Fruit fly (Drosophila melanogaster) whole organism, embryonic: Measurements from ENCODE around the gene CG13384.

Experiments used
- Atf-2 ChIP-seq: fragments of 200-800 bp; sonication (Bioruptor generic); optimal IDR thresholded peaks from 2 replicates; lab custom pipeline; 2016; ENCODE audit warnings: missing biosample characterization, missing genetic modification characterization
- Blimp-1 ChIP-seq: fragments of 200-800 bp; sonication (Bioruptor generic); optimal IDR thresholded peaks from 3 replicates; lab custom pipeline; 2018; ENCODE audit warnings: missing biosample characterization, missing genetic modification characterization, mild to moderate bottlenecking, moderate library complexity, missing genetic modification reagents
- CG10321 ChIP-seq: fragments of 200-800 bp; sonication (Bioruptor generic); IDR thresholded peaks from 2 replicates; pipeline ENCODE4 v1.3.6; 2022; ENCODE audit warnings: missing biosample characterization, missing genetic modification characterization
- CG10431 ChIP-seq: fragments of 200-800 bp; sonication (Bioruptor generic); optimal IDR thresholded peaks from 3 replicates; lab custom pipeline; 2018; ENCODE audit warnings: missing biosample characterization, mild to moderate bottlenecking, missing genetic modification characterization
- CG10543 ChIP-seq: fragments of 200-800 bp; sonication (Bioruptor generic); optimal IDR thresholded peaks from 3 replicates; lab custom pipeline; 2017; ENCODE audit warnings: missing biosample characterization, mild to moderate bottlenecking, missing genetic modification characterization, moderate library complexity
- CG12155 ChIP-seq: fragments of 200-800 bp; sonication (Bioruptor generic); optimal IDR thresholded peaks from 3 replicates; lab custom pipeline; 2016; ENCODE audit warnings: missing biosample characterization, missing genetic modification characterization
- CG13624 ChIP-seq: fragments of 200-800 bp; sonication (Bioruptor generic); optimal IDR thresholded peaks from 2 replicates; lab custom pipeline; 2016; ENCODE audit warnings: missing biosample characterization, missing genetic modification characterization
- CG16815 ChIP-seq: fragments of 200-800 bp; sonication (Bioruptor generic); optimal IDR thresholded peaks from 3 replicates; lab custom pipeline; 2017; ENCODE audit warnings: missing biosample characterization, mild to moderate bottlenecking, missing genetic modification characterization
- CG18262 ChIP-seq: fragments of 200-800 bp; optimal IDR thresholded peaks from 3 replicates; lab custom pipeline; 2019; ENCODE audit warnings: missing biosample characterization, mild to moderate bottlenecking, missing genetic modification characterization, moderate library complexity
- CG4424 ChIP-seq: fragments of 200-800 bp; sonication (Bioruptor generic); optimal IDR thresholded peaks from 3 replicates; lab custom pipeline; 2016; ENCODE audit warnings: missing biosample characterization, missing genetic modification characterization
- CG4617 ChIP-seq: fragments of 200-800 bp; sonication (Bioruptor generic); optimal IDR thresholded peaks from 3 replicates; lab custom pipeline; 2016; ENCODE audit warnings: missing biosample characterization, missing genetic modification characterization, borderline replicate concordance
- CG4730 ChIP-seq: fragments of 200-800 bp; sonication (Bioruptor generic); IDR thresholded peaks from 2 replicates; pipeline ENCODE4 v1.3.6; 2022; ENCODE audit warnings: missing biosample characterization, missing genetic modification characterization
- CG7556 ChIP-seq: fragments of 200-800 bp; sonication (Bioruptor generic); optimal IDR thresholded peaks from 2 replicates; lab custom pipeline; 2017; ENCODE audit warnings: missing biosample characterization, mild to moderate bottlenecking, missing genetic modification characterization
- CG7928 ChIP-seq: fragments of 200-800 bp; sonication (Bioruptor generic); optimal IDR thresholded peaks from 2 replicates; lab custom pipeline; 2017; ENCODE audit warnings: missing biosample characterization, mild to moderate bottlenecking, missing genetic modification characterization
- CG8290 ChIP-seq, 3 experiments: fragments of 200-800 bp; sonication (Bioruptor generic); optimal IDR thresholded peaks; 2 replicates each; lab custom pipeline; 2016 to 2019; ENCODE audit warnings: missing biosample characterization in 3 of 3, missing genetic modification characterization in 3 of 3, mild to moderate bottlenecking in 2 of 3, moderate library complexity in 1 of 3
- Camta ChIP-seq: fragments of 200-800 bp; sonication (Bioruptor generic); optimal IDR thresholded peaks from 2 replicates; lab custom pipeline; 2016; ENCODE audit warnings: missing biosample characterization, missing genetic modification characterization
- HLHmδ ChIP-seq: fragments of 200-800 bp; sonication (Bioruptor generic); optimal IDR thresholded peaks from 2 replicates; lab custom pipeline; 2018; ENCODE audit warnings: missing biosample characterization, mild to moderate bottlenecking, missing genetic modification characterization, moderate library complexity
- Nf-YC ChIP-seq: fragments of 200-800 bp; optimal IDR thresholded peaks from 3 replicates; lab custom pipeline; 2019; ENCODE audit warnings: missing biosample characterization, mild to moderate bottlenecking, missing genetic modification characterization, moderate library complexity
- NfI ChIP-seq: fragments of 200-800 bp; sonication (Bioruptor generic); optimal IDR thresholded peaks from 3 replicates; lab custom pipeline; 2018; ENCODE audit warnings: missing biosample characterization, mild to moderate bottlenecking, missing genetic modification characterization, moderate library complexity
- Scr ChIP-seq: fragments of 200-800 bp; sonication (Bioruptor generic); IDR thresholded peaks from 2 replicates; pipeline ENCODE4 v1.3.6; 2022; ENCODE audit warnings: missing biosample characterization, missing genetic modification characterization; ENCODE audit not compliant: partially characterized antibody
- Sox102F ChIP-seq: fragments of 200-800 bp; sonication (Bioruptor generic); optimal IDR thresholded peaks from 2 replicates; lab custom pipeline; 2018; ENCODE audit warnings: missing biosample characterization, mild to moderate bottlenecking, missing genetic modification characterization, moderate library complexity
- TFAM ChIP-seq: fragments of 200-800 bp; sonication (Bioruptor generic); optimal IDR thresholded peaks from 2 replicates; lab custom pipeline; 2017; ENCODE audit warnings: missing biosample characterization, missing genetic modification characterization, inconsistent platforms
- YL-1 ChIP-seq: fragments of 200-800 bp; sonication (Bioruptor generic); optimal IDR thresholded peaks from 3 replicates; lab custom pipeline; 2017; ENCODE audit warnings: missing biosample characterization, mild to moderate bottlenecking, missing genetic modification characterization
- ab ChIP-seq: fragments of 200-800 bp; sonication (Bioruptor generic); optimal IDR thresholded peaks from 2 replicates; lab custom pipeline; 2016; ENCODE audit warnings: missing biosample characterization, missing genetic modification characterization
- ara ChIP-seq: fragments of 200-800 bp; sonication (Bioruptor generic); IDR thresholded peaks from 2 replicates; pipeline ENCODE4 v1.3.6; 2022; ENCODE audit warnings: missing biosample characterization, missing genetic modification characterization
- bbx ChIP-seq: fragments of 200-800 bp; sonication (Bioruptor generic); IDR thresholded peaks from 2 replicates; pipeline ENCODE4 v1.3.6; 2022; ENCODE audit warnings: missing biosample characterization, missing genetic modification characterization; ENCODE audit not compliant: partially characterized antibody
- cas ChIP-seq: fragments of 200-800 bp; sonication (Bioruptor generic); IDR thresholded peaks from 2 replicates; pipeline ENCODE4 v1.3.6; 2022; ENCODE audit warnings: missing biosample characterization, missing genetic modification characterization
- cg ChIP-seq: fragments of 200-800 bp; sonication (Bioruptor generic); optimal IDR thresholded peaks from 3 replicates; lab custom pipeline; 2019; ENCODE audit warnings: missing biosample characterization, mild to moderate bottlenecking, missing genetic modification characterization, moderate library complexity
- dimm ChIP-seq: fragments of 200-800 bp; sonication (Bioruptor generic); IDR thresholded peaks from 2 replicates; pipeline ENCODE4 v1.3.6; 2022; ENCODE audit warnings: missing biosample characterization, missing genetic modification characterization
- dm ChIP-seq: fragments of 200-800 bp; sonication (Bioruptor generic); optimal IDR thresholded peaks from 3 replicates; lab custom pipeline; 2016; ENCODE audit warnings: missing biosample characterization, missing genetic modification characterization
- eyg ChIP-seq: fragments of 200-800 bp; sonication (Bioruptor generic); optimal IDR thresholded peaks from 3 replicates; lab custom pipeline; 2016; ENCODE audit warnings: missing biosample characterization, missing genetic modification characterization
- fd102C ChIP-seq: fragments of 200-800 bp; sonication (Bioruptor generic); optimal IDR thresholded peaks from 2 replicates; lab custom pipeline; 2018; ENCODE audit warnings: missing biosample characterization, mild to moderate bottlenecking, missing genetic modification characterization, moderate library complexity
- gfzf ChIP-seq: fragments of 200-800 bp; sonication (Bioruptor generic); optimal IDR thresholded peaks from 2 replicates; lab custom pipeline; 2016; ENCODE audit warnings: missing biosample characterization, mild to moderate bottlenecking, missing genetic modification characterization, moderate library complexity
- grn ChIP-seq: fragments of 200-800 bp; sonication (Bioruptor generic); optimal IDR thresholded peaks from 3 replicates; lab custom pipeline; 2017; ENCODE audit warnings: missing biosample characterization, missing genetic modification characterization
- gro ChIP-seq: fragments of 200-800 bp; sonication (Bioruptor generic); optimal IDR thresholded peaks from 2 replicates; lab custom pipeline; 2016; ENCODE audit warnings: missing biosample characterization, missing genetic modification characterization
- lov ChIP-seq, 2 experiments: fragments of 200-800 bp in 1 of 2; fragments of >200 bp in 1 of 2; sonication (Bioruptor generic) in 1 of 2; IDR thresholded peaks in 1 of 2; optimal IDR thresholded peaks in 1 of 2; 2 replicates in 1 of 2; 3 replicates in 1 of 2; pipeline versions ENCODE4 v1.3.6 to Lab custom; 2017 to 2022; ENCODE audit warnings: missing biosample characterization in 1 of 2, missing genetic modification characterization in 1 of 2
- nom ChIP-seq: fragments of 200-800 bp; sonication (Bioruptor generic); optimal IDR thresholded peaks from 2 replicates; lab custom pipeline; 2017; ENCODE audit warnings: missing biosample characterization, missing genetic modification characterization, mild to moderate bottlenecking, moderate library complexity, missing genetic modification reagents
- pan ChIP-seq, 4 experiments: fragments of >200 bp in 3 of 4; fragments of 200-800 bp in 1 of 4; sonication (Bioruptor generic) in 1 of 4; optimal IDR thresholded peaks in 3 of 4; IDR thresholded peaks in 1 of 4; 2 replicates each; pipeline versions ENCODE4 v1.3.6 to Lab custom; 2017 to 2022; ENCODE audit warnings: missing biosample characterization in 2 of 4, missing genetic modification characterization in 2 of 4, mixed read lengths in 1 of 4
- pho ChIP-seq: fragments of 200-800 bp; sonication (Bioruptor generic); optimal IDR thresholded peaks from 2 replicates; lab custom pipeline; 2016; ENCODE audit warnings: missing biosample characterization, missing genetic modification characterization
- sd ChIP-seq: fragments of 200-800 bp; sonication (Bioruptor generic); optimal IDR thresholded peaks from 3 replicates; lab custom pipeline; 2018; ENCODE audit warnings: missing biosample characterization, mild to moderate bottlenecking, missing genetic modification characterization, moderate library complexity
- shn ChIP-seq: fragments of 200-800 bp; sonication (Bioruptor generic); optimal IDR thresholded peaks from 3 replicates; lab custom pipeline; 2016; ENCODE audit warnings: missing biosample characterization, missing genetic modification characterization
- sob ChIP-seq: fragments of 200-800 bp; sonication (Bioruptor generic); IDR thresholded peaks from 2 replicates; pipeline ENCODE4 v1.3.6; 2022; ENCODE audit warnings: missing biosample characterization, missing genetic modification characterization
- stwl ChIP-seq: fragments of 200-800 bp; sonication (Bioruptor generic); optimal IDR thresholded peaks from 3 replicates; lab custom pipeline; 2018; ENCODE audit warnings: missing biosample characterization, mild to moderate bottlenecking, missing genetic modification characterization, moderate library complexity
- tx ChIP-seq: fragments of 200-800 bp; sonication (Bioruptor generic); optimal IDR thresholded peaks from 2 replicates; lab custom pipeline; 2016; ENCODE audit warnings: missing biosample characterization, missing genetic modification characterization
- unpg ChIP-seq: fragments of 200-800 bp; sonication (Bioruptor generic); optimal IDR thresholded peaks from 3 replicates; lab custom pipeline; 2018; ENCODE audit warnings: missing biosample characterization, mild to moderate bottlenecking, missing genetic modification characterization, moderate library complexity
- wek ChIP-seq: fragments of 200-800 bp; sonication (Bioruptor generic); optimal IDR thresholded peaks from 3 replicates; lab custom pipeline; 2018; ENCODE audit warnings: missing biosample characterization, mild to moderate bottlenecking, missing genetic modification characterization, moderate library complexity

CG13384 gene

dm6 chr2L:8414887-8415883, 30.9 kb downstream of the CG13384 start, which contains the start of the genes CG13398 and Akap200 (continued):
- TF ChIP-seq TFAM (GFP tag; lab: Kevin White, UChicago): no peak
- no peak for TF ChIP-seq lov (optimal IDR thresholded peaks at IDR 0.05; lab: Kevin White, UChicago)
- no peak for TF ChIP-seq lov (GFP tag; IDR thresholded peaks at IDR 0.05; lab: Robert Waterston, UW)
- no peak for TF ChIP-seq dimm (GFP tag; lab: Robert Waterston, UW)
- no peak for TF ChIP-seq shn (GFP tag; lab: Kevin White, UChicago)
- no peak for TF ChIP-seq Sox102F (GFP tag; lab: Kevin White, UChicago)
- TF ChIP-seq Atf-2 (GFP tag; lab: Kevin White, UChicago): no peak
- TF ChIP-seq CG18262 (tag; lab: Kevin White, UChicago): peak; percentile 46
- no peak for TF ChIP-seq ab (GFP tag; lab: Kevin White, UChicago)
- TF ChIP-seq fd102C: no peak
- TF ChIP-seq pan (optimal IDR thresholded peaks at IDR 0.05; lab: Kevin White, UChicago): no peak
- peak in 1 of 2 experiments; percentile 16 for TF ChIP-seq pan (GFP tag; optimal IDR thresholded peaks at IDR 0.05 in 1 of 2, IDR thresholded peaks at IDR 0.05 in 1 of 2)
- TF ChIP-seq Blimp-1: peak; percentile 1
- TF ChIP-seq YL-1 (GFP tag; lab: Kevin White, UChicago): peak; percentile 17
- TF ChIP-seq unpg (GFP tag; lab: Kevin White, UChicago): no peak
- no peak for TF ChIP-seq cg (GFP tag; lab: Kevin White, UChicago)
- TF ChIP-seq NfI: no peak
- no peak for TF ChIP-seq CG8290 (GFP tag; optimal IDR thresholded peaks at IDR 0.05; lab: Kevin White, UChicago)
- TF ChIP-seq CG8290 (tag; optimal IDR thresholded peaks at IDR 0.05; lab: Kevin White, UChicago): no peak
- TF ChIP-seq nom: peak; percentile 61
- TF ChIP-seq CG16815: peak; percentile 33
- TF ChIP-seq pho: peak; percentile 3
- peak; percentile 57 for TF ChIP-seq CG10543 (GFP tag; lab: Kevin White, UChicago)
- TF ChIP-seq cas (GFP tag; lab: Robert Waterston, UW): no peak
- no peak for TF ChIP-seq sob
- TF ChIP-seq Camta: no peak
- peak; percentile 72 for TF ChIP-seq CG4617 (GFP tag; lab: Kevin White, UChicago)
- peak; percentile 46 for TF ChIP-seq CG4424 (GFP tag; lab: Kevin White, UChicago)
- TF ChIP-seq Scr (GFP tag; lab: Robert Waterston, UW): no peak
- no peak for TF ChIP-seq wek (GFP tag; lab: Kevin White, UChicago)
- TF ChIP-seq bbx (GFP tag; lab: Robert Waterston, UW): no peak; the same call in 1 of the 2 replicates
- peak; percentile 55 for TF ChIP-seq CG7928 (GFP tag; lab: Kevin White, UChicago)
- TF ChIP-seq gro (GFP tag; lab: Kevin White, UChicago): no peak
- TF ChIP-seq CG12155 (GFP tag; lab: Kevin White, UChicago): peak; percentile 37
- TF ChIP-seq HLHmδ (GFP tag; lab: Kevin White, UChicago): peak; percentile 67
- no peak for TF ChIP-seq CG7556 (GFP tag; lab: Kevin White, UChicago)
- TF ChIP-seq CG10321 (GFP tag; lab: Robert Waterston, UW): no peak
- TF ChIP-seq Nf-YC (tag; lab: Kevin White, UChicago): no peak
- no peak for TF ChIP-seq dm (GFP tag; lab: Kevin White, UChicago)
- no peak for TF ChIP-seq CG4730
- TF ChIP-seq CG13624 (GFP tag; lab: Kevin White, UChicago): no peak
- TF ChIP-seq eyg (GFP tag; lab: Kevin White, UChicago): no peak
- TF ChIP-seq ara: no peak
- peak; percentile 24 for TF ChIP-seq grn (GFP tag; lab: Kevin White, UChicago)
- no peak for TF ChIP-seq tx (GFP tag; lab: Kevin White, UChicago)
- peak; percentile 1 for TF ChIP-seq stwl (tag; lab: Kevin White, UChicago)
- peak; percentile 26 for TF ChIP-seq sd (tag; lab: Kevin White, UChicago)
- peak; percentile 80 for TF ChIP-seq gfzf (GFP tag; lab: Kevin White, UChicago)
- no peak for TF ChIP-seq CG10431 (GFP tag; lab: Kevin White, UChicago)
